Worm (Caenorhabditis elegans): ENCODE measurements around the gene Y54F10BM.6.

DNA sequence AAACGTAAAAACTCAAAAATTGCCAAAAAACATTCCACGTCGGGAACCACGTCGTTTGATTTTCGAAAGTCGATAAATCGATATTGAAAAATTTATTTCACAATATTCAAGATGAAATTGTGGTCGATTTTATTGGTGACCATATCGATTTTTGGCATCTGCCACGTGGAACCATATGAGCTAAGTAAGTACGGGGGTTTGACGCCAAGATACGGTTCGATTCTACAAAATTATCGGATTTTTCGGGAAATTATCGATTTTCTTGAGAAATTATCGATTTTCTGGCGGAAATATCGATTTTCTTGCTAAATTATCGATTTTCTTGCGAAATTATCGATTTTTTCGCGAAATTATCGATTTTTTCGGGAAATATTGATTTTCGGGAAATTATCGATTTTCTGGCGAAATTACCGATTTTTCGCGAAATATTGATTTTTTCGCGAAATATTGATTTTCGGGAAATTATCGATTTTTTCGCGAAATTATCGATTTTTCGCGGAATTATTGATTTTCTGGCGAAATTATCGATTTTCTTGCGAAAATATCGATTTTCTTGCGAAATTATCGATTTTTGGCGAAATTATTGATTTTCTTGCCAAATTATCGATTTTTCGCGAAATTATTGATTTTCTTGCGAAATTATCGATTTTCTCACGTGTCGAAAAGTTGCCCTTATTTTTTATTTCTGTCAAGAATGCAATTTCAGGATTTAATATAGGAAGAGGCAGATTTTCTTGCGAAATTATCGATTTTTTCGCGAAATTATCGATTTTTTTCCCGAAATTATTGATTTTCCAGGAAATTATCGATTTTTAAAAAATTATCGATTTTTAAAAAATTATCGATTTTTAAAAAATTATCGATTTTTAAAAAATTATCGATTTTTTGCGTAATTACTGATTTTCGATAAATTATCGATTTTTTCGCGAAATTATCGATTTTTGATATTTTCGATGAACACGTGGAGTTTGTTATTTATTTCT lies 19.2 kb downstream of the Y54F10BM.6 start, which contains the start of gene Y54F10BM.3:
- TF ChIP-seq lsy-2 (tag; optimal IDR thresholded peaks at IDR 0.05) (no peak), blmp-1 (tag; optimal IDR thresholded peaks at IDR 0.05) (no peak), pha-4 (tag; optimal IDR thresholded peaks at IDR 0.05) (no peak), nhr-237 (tag; optimal IDR thresholded peaks at IDR 0.05) (no peak), elt-3 (tag; optimal IDR thresholded peaks at IDR 0.05) (no peak), ces-1 (GFP tag; optimal IDR thresholded peaks at IDR 0.05) (no peak), cnd-1 (tag; optimal IDR thresholded peaks at IDR 0.05) (no peak), drap-1 (GFP tag; optimal IDR thresholded peaks at IDR 0.05) (no peak), snpc-4 (tag; optimal IDR thresholded peaks at IDR 0.05) (no peak), ztf-11 (tag; optimal IDR thresholded peaks at IDR 0.05) (no peak), nhr-28 (tag; optimal IDR thresholded peaks at IDR 0.05) (no peak), elt-1 (tag; optimal IDR thresholded peaks at IDR 0.05; ENCODE audit: borderline replicate concordance, insufficient read depth) (no peak), sptf-1 (tag; optimal IDR thresholded peaks at IDR 0.05) (peak; percentile 23), unc-120 (tag; optimal IDR thresholded peaks at IDR 0.05; ENCODE audit: poor library complexity, severe bottlenecking) (no peak)

All from whole organism, mixed stage, embryonic.